Worm (Caenorhabditis elegans) whole organism, L1 larva: ENCODE data around the gene C16A3.6.

ENCODE experiments used
- C04F5.9 ChIP-seq: sonication (generic microtip); optimal IDR thresholded peaks from 2 replicates; lab custom pipeline; 2016; ENCODE audit warnings: missing genetic modification characterization, missing compliant biosample characterization
- C34B4.2 ChIP-seq: sonication (generic microtip); optimal IDR thresholded peaks from 2 replicates; lab custom pipeline; 2017; ENCODE audit warnings: mild to moderate bottlenecking, missing genetic modification characterization, missing compliant biosample characterization
- aha-1 ChIP-seq: fragments of 150-350 bp; optimal IDR thresholded peaks from 2 replicates; lab custom pipeline; 2014; ENCODE audit warnings: missing biosample characterization, missing genetic modification characterization
- aly-2 ChIP-seq: fragments of 150-350 bp; optimal IDR thresholded peaks from 2 replicates; lab custom pipeline; 2014; ENCODE audit warnings: missing biosample characterization, missing genetic modification characterization
- blmp-1 ChIP-seq: fragments of 150-350 bp; optimal IDR thresholded peaks from 2 replicates; lab custom pipeline; 2014; ENCODE audit warnings: missing biosample characterization, missing genetic modification characterization
- ceh-63 ChIP-seq: fragments of 200-800 bp; sonication (Bioruptor generic); optimal IDR thresholded peaks from 2 replicates; lab custom pipeline; 2018; ENCODE audit warnings: mild to moderate bottlenecking, missing genetic modification characterization, missing compliant biosample characterization
- ceh-8 ChIP-seq: fragments of 200-800 bp; sonication (Bioruptor generic); optimal IDR thresholded peaks from 2 replicates; lab custom pipeline; 2018; ENCODE audit warnings: mild to moderate bottlenecking, missing genetic modification characterization, moderate library complexity, missing compliant biosample characterization
- ceh-82 ChIP-seq, 3 experiments: fragments of 150-350 bp in 1 of 3; sonication (generic microtip) in 2 of 3; optimal IDR thresholded peaks; 2 replicates each; lab custom pipeline; 2014 to 2017; ENCODE audit warnings: missing biosample characterization in 3 of 3, missing genetic modification characterization in 3 of 3
- ceh-88 ChIP-seq: fragments of 200-800 bp; sonication (Bioruptor generic); IDR thresholded peaks from 2 replicates; pipeline ENCODE4 v1.3.6; 2022; ENCODE audit warnings: missing genetic modification characterization, missing compliant biosample characterization
- dsc-1 ChIP-seq: sonication (generic microtip); optimal IDR thresholded peaks from 2 replicates; lab custom pipeline; 2016; ENCODE audit warnings: mild to moderate bottlenecking, missing genetic modification characterization, missing compliant biosample characterization
- efl-1 ChIP-seq, 4 experiments: fragments of 150-350 bp; optimal IDR thresholded peaks in 3 of 4; peaks in 1 of 4; 1 replicate in 1 of 4; 2 replicates in 3 of 4; lab custom pipeline; 2014; ENCODE audit warnings: missing biosample characterization in 2 of 4, missing genetic modification characterization in 2 of 4, missing genetic modification reagents in 2 of 4
- efl-3 ChIP-seq: fragments of 200-800 bp; sonication (Bioruptor generic); optimal IDR thresholded peaks from 2 replicates; lab custom pipeline; 2018; ENCODE audit warnings: mild to moderate bottlenecking, missing genetic modification characterization, missing compliant biosample characterization
- egl-13 ChIP-seq: sonication (generic microtip); optimal IDR thresholded peaks from 2 replicates; lab custom pipeline; 2016; ENCODE audit warnings: missing genotype, missing genetic modification reagents, missing genetic modification characterization, missing compliant biosample characterization
- elt-2 ChIP-seq: sonication (generic microtip); optimal IDR thresholded peaks from 2 replicates; lab custom pipeline; 2016; ENCODE audit warnings: missing genetic modification characterization, mild to moderate bottlenecking, inconsistent platforms, missing compliant biosample characterization, missing genetic modification reagents
- ets-5 ChIP-seq: fragments of 200-800 bp; sonication (Bioruptor generic); IDR thresholded peaks from 2 replicates; pipeline ENCODE4 v1.3.6; 2022; ENCODE audit warnings: missing genetic modification characterization, missing compliant biosample characterization
- hlh-17 ChIP-seq: fragments of 200-800 bp; sonication (Bioruptor generic); optimal IDR thresholded peaks from 2 replicates; lab custom pipeline; 2018; ENCODE audit warnings: missing genetic modification characterization, mild to moderate bottlenecking, missing compliant biosample characterization, moderate library complexity, borderline replicate concordance
- jun-1 ChIP-seq: fragments of 150-350 bp; optimal IDR thresholded peaks from 2 replicates; lab custom pipeline; 2014; ENCODE audit warnings: missing biosample characterization, missing genetic modification reagents, missing genetic modification characterization
- lin-13 ChIP-seq: fragments of 150-350 bp; optimal IDR thresholded peaks from 2 replicates; lab custom pipeline; 2014; ENCODE audit warnings: missing biosample characterization, missing genetic modification reagents, missing genetic modification characterization
- lin-14 ChIP-seq: fragments of 200-800 bp; sonication (Bioruptor generic); optimal IDR thresholded peaks from 2 replicates; lab custom pipeline; 2018; ENCODE audit warnings: mild to moderate bottlenecking, missing genetic modification characterization, moderate library complexity, missing compliant biosample characterization
- lin-35 ChIP-seq, 2 experiments: fragments of 150-350 bp; optimal IDR thresholded peaks; 2 replicates each; lab custom pipeline; 2014; ENCODE audit warnings: missing biosample characterization in 2 of 2, missing genetic modification characterization in 2 of 2, missing genetic modification reagents in 2 of 2
- mdl-1 ChIP-seq, 2 experiments: fragments of 150-350 bp; optimal IDR thresholded peaks; 2 replicates each; lab custom pipeline; 2014 to 2017; ENCODE audit warnings: missing biosample characterization in 2 of 2, missing genetic modification characterization in 2 of 2, inconsistent platforms in 1 of 2
- mep-1 ChIP-seq: fragments of 150-350 bp; optimal IDR thresholded peaks from 2 replicates; lab custom pipeline; 2014; ENCODE audit warnings: missing biosample characterization, missing genetic modification characterization
- nhr-19 ChIP-seq: fragments of 200-800 bp; sonication (Bioruptor generic); conservative IDR thresholded peaks from 2 replicates; pipeline ENCODE4 v1.3.6; 2022; ENCODE audit warnings: missing genetic modification characterization, missing compliant biosample characterization
- nhr-20 ChIP-seq: sonication (generic microtip); optimal IDR thresholded peaks from 2 replicates; lab custom pipeline; 2016; ENCODE audit warnings: mild to moderate bottlenecking, missing genetic modification characterization, missing compliant biosample characterization
- nhr-28 ChIP-seq: fragments of 150-350 bp; optimal IDR thresholded peaks from 2 replicates; lab custom pipeline; 2014; ENCODE audit warnings: missing biosample characterization, missing genetic modification characterization
- nhr-47 ChIP-seq: sonication (generic microtip); optimal IDR thresholded peaks from 2 replicates; lab custom pipeline; 2016; ENCODE audit warnings: mild to moderate bottlenecking, missing genetic modification characterization, moderate library complexity, missing compliant biosample characterization
- nhr-71 ChIP-seq: sonication (generic microtip); optimal IDR thresholded peaks from 2 replicates; lab custom pipeline; 2016; ENCODE audit warnings: mild to moderate bottlenecking, missing genetic modification characterization, moderate library complexity, missing compliant biosample characterization
- nhr-77 ChIP-seq: fragments of 150-350 bp; optimal IDR thresholded peaks from 2 replicates; lab custom pipeline; 2014; ENCODE audit warnings: missing biosample characterization, missing genetic modification characterization
- nhr-84 ChIP-seq: sonication (generic microtip); optimal IDR thresholded peaks from 2 replicates; lab custom pipeline; 2017; ENCODE audit warnings: missing biosample characterization, missing genetic modification characterization
- nhr-85 ChIP-seq: sonication (generic microtip); peaks from one replicate; lab custom pipeline; 2016; ENCODE audit warnings: missing genetic modification characterization, inconsistent platforms, missing compliant biosample characterization
- nhr-90 ChIP-seq: sonication (generic microtip); optimal IDR thresholded peaks from 2 replicates; lab custom pipeline; 2016; ENCODE audit warnings: mild to moderate bottlenecking, missing genetic modification characterization, missing compliant biosample characterization; ENCODE audit not compliant: poor library complexity
- pax-3 ChIP-seq: fragments of 200-800 bp; sonication (Bioruptor generic); optimal IDR thresholded peaks from 2 replicates; lab custom pipeline; 2018; ENCODE audit warnings: mild to moderate bottlenecking, missing genetic modification characterization, moderate library complexity, missing compliant biosample characterization
- rnt-1 ChIP-seq: sonication (generic microtip); optimal IDR thresholded peaks from 2 replicates; lab custom pipeline; 2016; ENCODE audit warnings: mild to moderate bottlenecking, missing genetic modification characterization, moderate library complexity, missing compliant biosample characterization
- skn-1 ChIP-seq: fragments of 150-350 bp; optimal IDR thresholded peaks from 2 replicates; lab custom pipeline; 2014; ENCODE audit warnings: missing biosample characterization, missing genetic modification characterization
- snu-23 ChIP-seq: sonication (generic microtip); optimal IDR thresholded peaks from 2 replicates; lab custom pipeline; 2016; ENCODE audit warnings: missing genetic modification characterization, missing compliant biosample characterization
- sup-37 ChIP-seq: fragments of 200-800 bp; sonication (Bioruptor generic); optimal IDR thresholded peaks from 2 replicates; lab custom pipeline; 2018; ENCODE audit warnings: mild to moderate bottlenecking, missing genetic modification characterization, missing compliant biosample characterization
- tbx-2 ChIP-seq: sonication (generic microtip); optimal IDR thresholded peaks from 2 replicates; lab custom pipeline; 2016; ENCODE audit warnings: missing genetic modification characterization, missing compliant biosample characterization
- unc-98 ChIP-seq: fragments of 200-800 bp; sonication (Bioruptor generic); IDR thresholded peaks from 2 replicates; pipeline ENCODE4 v1.3.6; 2022; ENCODE audit warnings: missing genetic modification characterization, missing compliant biosample characterization
- xbp-1 ChIP-seq: sonication (generic microtip); optimal IDR thresholded peaks from 2 replicates; lab custom pipeline; 2016; ENCODE audit warnings: missing genetic modification characterization, missing compliant biosample characterization
- ztf-11 ChIP-seq, 2 experiments: sonication (generic microtip); optimal IDR thresholded peaks; 2 replicates each; lab custom pipeline; 2016 to 2017; ENCODE audit warnings: missing genetic modification characterization in 2 of 2, missing biosample characterization in 1 of 2, missing compliant biosample characterization in 1 of 2
- ztf-4 ChIP-seq: fragments of 150-350 bp; optimal IDR thresholded peaks from 2 replicates; lab custom pipeline; 2014; ENCODE audit warnings: missing biosample characterization, missing genetic modification characterization

C16A3.6 gene

DNA sequence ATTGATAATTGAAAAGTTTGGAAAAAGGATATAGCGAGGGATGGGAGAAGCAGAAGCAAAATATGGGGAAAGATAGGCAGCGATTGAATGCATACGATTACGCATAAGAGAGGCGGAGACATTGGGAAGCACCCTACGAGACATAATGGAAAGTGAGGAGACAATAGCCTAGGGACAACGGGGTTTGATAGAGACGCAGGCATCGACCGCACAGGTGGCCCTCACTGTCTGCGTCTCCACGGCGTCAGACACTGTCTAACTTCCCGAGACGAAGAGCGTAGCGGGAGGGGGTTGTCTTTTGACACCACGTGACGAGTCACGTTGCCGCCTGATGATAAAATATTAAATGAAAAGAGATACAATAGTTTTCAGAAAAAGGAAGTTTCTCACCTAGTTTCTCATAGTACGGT lies 42.0 kb downstream of the C16A3.6 start (continued):
- TF ChIP-seq aly-2 (tag; lab: Kevin White, UChicago) (peak; percentile 69), snu-23 (GFP tag; lab: Kevin White, UChicago) (peak; percentile 95), aha-1 (tag; lab: Kevin White, UChicago) (peak; percentile 59), skn-1 (peak; percentile 83), ceh-82 (tag; optimal IDR thresholded peaks at IDR 0.05; lab: Kevin White, UChicago) (peak; percentile 72 to 87 (median 81)), ztf-4 (tag; lab: Kevin White, UChicago) (peak; percentile 89), pax-3 (tag; lab: Kevin White, UChicago) (peak; percentile 88), efl-3 (GFP tag; lab: Kevin White, UChicago) (peak; percentile 61), sup-37 (peak; percentile 77), ceh-8 (GFP tag; lab: Kevin White, UChicago) (peak; percentile 52), C04F5.9 (tag; lab: Kevin White, UChicago) (peak; percentile 76), ceh-63 (GFP tag; lab: Kevin White, UChicago) (no peak), efl-1 (optimal IDR thresholded peaks at IDR 0.05; lab: Kevin White, UChicago) (peak; percentile 91 to 99), efl-1 (GFP tag; optimal IDR thresholded peaks at IDR 0.05 in 1 of 2; lab: Kevin White, UChicago) (peak; percentile 65 to 98), ztf-11 (tag; optimal IDR thresholded peaks at IDR 0.05; lab: Kevin White, UChicago) (peak in 1 of 2 experiments; percentile 89), hlh-17 (no peak), unc-98 (peak; percentile 85), dsc-1 (tag; lab: Kevin White, UChicago) (peak; percentile 91), C34B4.2 (tag; lab: Kevin White, UChicago) (peak; percentile 53), xbp-1 (tag; lab: Kevin White, UChicago) (peak; percentile 91), nhr-77 (tag; lab: Kevin White, UChicago) (peak; percentile 60), mep-1 (peak; percentile 78), tbx-2 (tag; lab: Kevin White, UChicago) (peak; percentile 96), nhr-84 (no peak), nhr-47 (tag; lab: Kevin White, UChicago) (peak; percentile 97), nhr-28 (tag; lab: Kevin White, UChicago) (no peak), egl-13 (peak; percentile 87), lin-13 (peak; percentile 63), rnt-1 (tag; lab: Kevin White, UChicago) (peak; percentile 92), lin-14 (peak; percentile 98), mdl-1 (tag; optimal IDR thresholded peaks at IDR 0.05; lab: Kevin White, UChicago) (peak; percentile 68 to 98), ceh-88 (GFP tag; lab: Robert Waterston, UW) (peak; percentile 80)

DNA sequence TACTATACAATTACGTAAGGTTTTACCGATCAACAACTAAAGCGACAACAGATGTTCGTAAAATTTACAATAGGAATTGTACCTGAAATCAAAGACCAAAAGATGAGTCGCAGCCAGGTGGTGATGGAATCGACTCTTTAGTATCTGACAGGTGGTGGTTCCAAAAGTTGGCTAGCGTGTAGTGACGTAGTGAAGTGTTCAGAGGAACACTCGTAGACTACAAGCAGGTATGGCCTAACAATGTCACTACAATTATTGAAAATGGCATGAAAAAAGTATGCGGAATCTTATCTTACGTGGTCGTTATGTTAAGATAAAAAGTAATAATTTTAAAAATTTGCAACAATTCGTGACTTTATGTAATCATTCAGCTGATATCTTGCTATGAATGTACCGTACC lies 42.5 kb downstream of the C16A3.6 start:
- TF ChIP-seq nhr-85 (tag; lab: Kevin White, UChicago): peak; percentile 74
- TF ChIP-seq C34B4.2 (tag; lab: Kevin White, UChicago): no peak
- TF ChIP-seq, all 84 proteins: peak for 1

DNA sequence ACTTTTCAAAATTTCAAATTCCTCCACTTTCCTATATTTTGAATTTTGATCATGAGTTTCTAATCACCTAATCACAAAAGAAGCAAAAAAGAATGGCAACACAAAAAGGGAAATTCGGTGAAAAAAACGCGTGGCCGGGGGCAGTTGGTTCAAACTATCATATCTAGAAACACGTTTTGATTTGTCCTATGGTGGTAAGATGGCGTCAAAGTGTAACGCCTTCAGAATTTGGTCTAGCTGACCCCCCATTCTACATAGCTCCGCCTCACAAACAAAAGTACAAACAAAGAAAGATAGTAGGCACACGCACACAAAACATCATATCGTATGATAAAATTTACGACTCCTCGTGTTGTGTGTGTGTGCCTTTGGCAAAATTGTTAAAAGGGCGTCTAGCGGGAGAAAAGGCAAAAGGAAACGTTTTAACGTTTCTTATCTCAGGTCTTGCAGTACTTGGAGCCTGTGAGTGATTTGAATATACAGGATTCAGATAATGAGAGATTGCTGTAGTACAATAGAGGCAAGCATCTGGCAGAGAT lies 43.0 kb downstream of the C16A3.6 start:
- peak; percentile 36 for TF ChIP-seq blmp-1
- no peak for TF ChIP-seq ceh-82 (tag; optimal IDR thresholded peaks at IDR 0.05; lab: Kevin White, UChicago)
- peak; percentile 41 for TF ChIP-seq lin-14
- TF ChIP-seq nhr-90 (tag; lab: Kevin White, UChicago): peak; percentile 35
- TF ChIP-seq ets-5 (GFP tag; lab: Robert Waterston, UW): no peak
- TF ChIP-seq nhr-19 (GFP tag; lab: Robert Waterston, UW): peak; percentile 34
- peak; percentile 28 for TF ChIP-seq nhr-71
- peak in 1 of 2 experiments; percentile 31 for TF ChIP-seq mdl-1 (tag; optimal IDR thresholded peaks at IDR 0.05; lab: Kevin White, UChicago)
- no peak for TF ChIP-seq nhr-47 (tag; lab: Kevin White, UChicago)
- TF ChIP-seq nhr-85 (tag; lab: Kevin White, UChicago): peak; percentile 45
- no peak for TF ChIP-seq mep-1
- TF ChIP-seq elt-2: peak; percentile 72
- TF ChIP-seq nhr-20: peak; percentile 16
- TF ChIP-seq lin-35 (GFP tag; optimal IDR thresholded peaks at IDR 0.05; lab: Kevin White, UChicago): peak in 1 of 2 experiments; percentile 57
- TF ChIP-seq pax-3 (tag; lab: Kevin White, UChicago): no peak
- TF ChIP-seq jun-1 (tag; lab: Kevin White, UChicago): peak; percentile 14
- TF ChIP-seq, all 84 proteins: peak for 11
